Worm (Caenorhabditis elegans): Measurements from ENCODE around the gene luc-7L.

Gene luc-7L

ce11 chrII:7675752-7676151 is 31.5 kb downstream of the luc-7L start:
- TF ChIP-seq unc-39 (tag; optimal IDR thresholded peaks at IDR 0.05) = no peak
- TF ChIP-seq nhr-11 (tag; optimal IDR thresholded peaks at IDR 0.05) = no peak
- no peak for TF ChIP-seq nhr-10 (tag; optimal IDR thresholded peaks at IDR 0.05)
- no peak for TF ChIP-seq sma-9 (GFP tag; optimal IDR thresholded peaks at IDR 0.05)
- TF ChIP-seq sma-9 (tag; optimal IDR thresholded peaks at IDR 0.05) = no peak
- no peak for TF ChIP-seq F13H6.1 (tag; optimal IDR thresholded peaks at IDR 0.05)
- TF ChIP-seq nhr-129 (tag; optimal IDR thresholded peaks at IDR 0.05) = no peak
- TF ChIP-seq ceh-82 (tag; optimal IDR thresholded peaks at IDR 0.05) = no peak
- TF ChIP-seq sem-4 (tag; optimal IDR thresholded peaks at IDR 0.05) = no peak
- TF ChIP-seq sma-3 (GFP tag; optimal IDR thresholded peaks at IDR 0.05) = no peak
- no peak for TF ChIP-seq nhr-6 (tag; optimal IDR thresholded peaks at IDR 0.05)

- no peak for TF ChIP-seq crh-2 (tag; optimal IDR thresholded peaks at IDR 0.05)
- no peak for TF ChIP-seq nhr-129 (tag; optimal IDR thresholded peaks at IDR 0.05)
- TF ChIP-seq nhr-12 (tag; optimal IDR thresholded peaks at IDR 0.05) = no peak
- TF ChIP-seq nhr-6 (tag; optimal IDR thresholded peaks at IDR 0.05) = no peak
- no peak for TF ChIP-seq ceh-82 (tag; optimal IDR thresholded peaks at IDR 0.05)
- no peak for TF ChIP-seq nhr-23 (tag; optimal IDR thresholded peaks at IDR 0.05)
- TF ChIP-seq snpc-4 (tag; optimal IDR thresholded peaks at IDR 0.05) = no peak
- TF ChIP-seq nhr-11 (tag; optimal IDR thresholded peaks at IDR 0.05) = no peak
- TF ChIP-seq lin-39 (tag; optimal IDR thresholded peaks at IDR 0.05) = no peak
- TF ChIP-seq nhr-10 (tag; optimal IDR thresholded peaks at IDR 0.05) = no peak
- no peak for TF ChIP-seq lsy-2 (tag; optimal IDR thresholded peaks at IDR 0.05)
- TF ChIP-seq F13H6.1 (tag; optimal IDR thresholded peaks at IDR 0.05) = no peak
- TF ChIP-seq sma-3 (GFP tag; optimal IDR thresholded peaks at IDR 0.05) = no peak
- no peak for TF ChIP-seq nhr-77 (tag; optimal IDR thresholded peaks at IDR 0.05)
- TF ChIP-seq fos-1 (tag; optimal IDR thresholded peaks at IDR 0.05) = no peak
- TF ChIP-seq ZK546.5 (tag; optimal IDR thresholded peaks at IDR 0.05) = no peak
Measured at ce11 chrII:7671705-7672104, 35.6 kb downstream of the luc-7L start, which contains the start of gene lir-1. TSS of gene lir-1 (plus strand) at chrII:7672005.

DNA sequence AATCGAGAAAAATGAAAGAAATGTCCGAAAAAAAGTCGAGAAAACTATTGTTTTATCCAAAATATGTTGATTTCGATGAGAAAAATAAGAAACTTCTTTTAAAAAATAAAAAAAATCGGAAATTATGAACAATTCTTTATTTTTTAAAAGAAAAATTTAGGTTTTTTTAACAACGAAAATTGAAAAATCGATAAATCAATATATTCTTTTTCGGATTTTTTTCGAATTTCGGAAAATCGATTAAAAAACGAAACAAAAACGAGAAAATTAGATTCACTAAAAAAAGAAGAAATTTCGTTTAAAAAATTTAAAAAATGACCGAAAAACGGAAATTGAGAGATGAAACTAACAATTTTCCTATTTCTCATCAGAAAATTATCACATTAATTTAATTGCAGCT is 37.2 kb downstream of the luc-7L start:
- TF ChIP-seq egl-27 (tag; optimal IDR thresholded peaks at IDR 0.05) (no peak), Y55F3AM.14 (GFP tag; optimal IDR thresholded peaks at IDR 0.05) (no peak), nhr-237 (tag; optimal IDR thresholded peaks at IDR 0.05) (no peak), nhr-23 (tag; optimal IDR thresholded peaks at IDR 0.05) (no peak), peb-1 (tag; optimal IDR thresholded peaks at IDR 0.05) (no peak), R02D3.7 (tag; optimal IDR thresholded peaks at IDR 0.05) (no peak), ztf-11 (tag; optimal IDR thresholded peaks at IDR 0.05) (no peak), sma-9 (GFP tag; optimal IDR thresholded peaks at IDR 0.05) (no peak), sma-9 (tag; optimal IDR thresholded peaks at IDR 0.05) (no peak), ceh-16 (tag; optimal IDR thresholded peaks at IDR 0.05) (no peak), dmd-4 (tag; optimal IDR thresholded peaks at IDR 0.05) (no peak)

ce11 chrII:7669409-7669808 is 37.9 kb downstream of the luc-7L start:
- peak; percentile 32 for TF ChIP-seq nhr-25 (tag; optimal IDR thresholded peaks at IDR 0.05)
- peak; percentile 10 for TF ChIP-seq crh-2 (tag; optimal IDR thresholded peaks at IDR 0.05)
- TF ChIP-seq nhr-129 (tag; optimal IDR thresholded peaks at IDR 0.05) = peak; percentile 69
- TF ChIP-seq Y55F3AM.14 (GFP tag; optimal IDR thresholded peaks at IDR 0.05) = no peak
- TF ChIP-seq unc-55 (GFP tag; optimal IDR thresholded peaks at IDR 0.05) = peak; percentile 66
- peak; percentile 74 for TF ChIP-seq C34F6.9 (tag; optimal IDR thresholded peaks at IDR 0.05)
- no peak for TF ChIP-seq ztf-4 (tag; optimal IDR thresholded peaks at IDR 0.05)
- TF ChIP-seq zag-1 (tag; optimal IDR thresholded peaks at IDR 0.05) = no peak
- peak; percentile 26 for TF ChIP-seq F13H6.1 (tag; optimal IDR thresholded peaks at IDR 0.05)
- peak; percentile 38 for TF ChIP-seq fos-1 (tag; optimal IDR thresholded peaks at IDR 0.05)
- peak in 1 of 2 experiments; percentile 44 for TF ChIP-seq lsy-2 (tag; optimal IDR thresholded peaks at IDR 0.05)
- no peak for TF ChIP-seq nhr-21 (tag; optimal IDR thresholded peaks at IDR 0.05)
- TF ChIP-seq egl-27 (tag; optimal IDR thresholded peaks at IDR 0.05) = no peak
- TF ChIP-seq unc-39 (tag; optimal IDR thresholded peaks at IDR 0.05) = no peak
- peak; percentile 15 for TF ChIP-seq sem-4 (tag; optimal IDR thresholded peaks at IDR 0.05)
- TF ChIP-seq lin-11 (tag; optimal IDR thresholded peaks at IDR 0.05) = peak; percentile 42

DNA sequence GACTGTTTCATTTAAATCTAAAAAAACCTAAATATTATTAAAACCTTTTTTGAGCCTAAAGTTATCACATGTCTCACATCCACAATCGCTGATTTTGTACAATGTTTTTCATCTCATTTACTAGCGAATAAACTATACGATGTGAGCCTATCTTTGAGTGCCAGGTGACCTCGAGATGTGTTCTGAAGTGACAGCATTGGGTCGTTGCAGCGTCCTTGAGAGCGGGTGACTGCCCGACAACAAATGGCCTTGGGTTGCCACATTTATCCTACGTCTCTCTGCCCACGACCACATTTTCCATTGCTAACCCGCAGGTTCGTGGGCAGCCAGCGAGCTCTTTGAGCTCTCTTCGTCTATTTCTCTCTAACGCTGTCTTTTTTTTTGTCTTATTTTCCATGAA is 40.3 kb downstream of the luc-7L start, which contains the start of gene lir-2:
TSS of gene lir-2 (plus strand) at position 301 of the 400 bp plus-strand sequence.
- TF ChIP-seq ZK546.5 (tag; optimal IDR thresholded peaks at IDR 0.05) (no peak), nhr-25 (tag; optimal IDR thresholded peaks at IDR 0.05) (peak; percentile 3)
